Worm (Caenorhabditis elegans) whole organism, L1 larva: Measurements from ENCODE around the gene tra-3.

Source experiments
- F16B12.6 ChIP-seq: fragments of 150-350 bp; optimal IDR thresholded peaks from 2 replicates; lab custom pipeline; 2014; ENCODE audit warnings: missing biosample characterization, missing genetic modification characterization
- Y116A8C.19 ChIP-seq: sonication (generic microtip); optimal IDR thresholded peaks from 2 replicates; lab custom pipeline; 2016; ENCODE audit warnings: missing compliant biosample characterization, missing genetic modification characterization, borderline replicate concordance
- aha-1 ChIP-seq: fragments of 150-350 bp; optimal IDR thresholded peaks from 2 replicates; lab custom pipeline; 2014; ENCODE audit warnings: missing biosample characterization, missing genetic modification characterization
- alr-1 ChIP-seq: fragments of 200-800 bp; sonication (Bioruptor generic); optimal IDR thresholded peaks from 2 replicates; lab custom pipeline; 2018; ENCODE audit warnings: borderline replicate concordance, mild to moderate bottlenecking, missing genetic modification characterization, missing compliant biosample characterization
- ceh-90 ChIP-seq: sonication (generic microtip); optimal IDR thresholded peaks from 2 replicates; lab custom pipeline; 2016; ENCODE audit warnings: missing genetic modification characterization, missing compliant biosample characterization
- efl-1 ChIP-seq, 4 experiments: fragments of 150-350 bp; optimal IDR thresholded peaks in 3 of 4; peaks in 1 of 4; 1 replicate in 1 of 4; 2 replicates in 3 of 4; lab custom pipeline; 2014; ENCODE audit warnings: missing biosample characterization in 2 of 4, missing genetic modification characterization in 2 of 4, missing genetic modification reagents in 2 of 4
- efl-3 ChIP-seq: fragments of 200-800 bp; sonication (Bioruptor generic); optimal IDR thresholded peaks from 2 replicates; lab custom pipeline; 2018; ENCODE audit warnings: mild to moderate bottlenecking, missing genetic modification characterization, missing compliant biosample characterization
- egl-27 ChIP-seq, 2 experiments: fragments of 150-350 bp in 1 of 2; sonication (generic microtip); optimal IDR thresholded peaks; 3 replicates each; lab custom pipeline; 2017 to 2018; ENCODE audit warnings: missing biosample characterization in 2 of 2, missing genetic modification characterization in 2 of 2, missing genetic modification reagents in 2 of 2
- elt-2 ChIP-seq: sonication (generic microtip); optimal IDR thresholded peaks from 2 replicates; lab custom pipeline; 2016; ENCODE audit warnings: missing genetic modification characterization, mild to moderate bottlenecking, inconsistent platforms, missing compliant biosample characterization, missing genetic modification reagents
- elt-3 ChIP-seq, 6 experiments: fragments of 150-350 bp in 1 of 6; sonication (generic microtip); optimal IDR thresholded peaks; 2 replicates each; lab custom pipeline; 2017 to 2018; ENCODE audit warnings: missing biosample characterization in 6 of 6, missing genetic modification characterization in 6 of 6, inconsistent platforms in 1 of 6
- ets-5 ChIP-seq: fragments of 200-800 bp; sonication (Bioruptor generic); IDR thresholded peaks from 2 replicates; pipeline ENCODE4 v1.3.6; 2022; ENCODE audit warnings: missing genetic modification characterization, missing compliant biosample characterization
- fkh-10 ChIP-seq: sonication (generic microtip); optimal IDR thresholded peaks from 2 replicates; lab custom pipeline; 2017; ENCODE audit warnings: missing biosample characterization, missing genetic modification reagents, missing genetic modification characterization
- fkh-8 ChIP-seq: sonication (generic microtip); optimal IDR thresholded peaks from 2 replicates; lab custom pipeline; 2016; ENCODE audit warnings: mild to moderate bottlenecking, missing genetic modification characterization, missing compliant biosample characterization
- irx-1 ChIP-seq: sonication (generic microtip); optimal IDR thresholded peaks from 2 replicates; lab custom pipeline; 2016; ENCODE audit warnings: missing genetic modification characterization, missing compliant biosample characterization
- isw-1 ChIP-seq: fragments of 200-800 bp; sonication (Bioruptor generic); IDR thresholded peaks from 2 replicates; pipeline ENCODE4 v1.3.6; 2022; ENCODE audit warnings: missing genetic modification characterization, missing compliant biosample characterization
- lin-14 ChIP-seq: fragments of 200-800 bp; sonication (Bioruptor generic); optimal IDR thresholded peaks from 2 replicates; lab custom pipeline; 2018; ENCODE audit warnings: mild to moderate bottlenecking, missing genetic modification characterization, moderate library complexity, missing compliant biosample characterization
- lin-15B ChIP-seq: fragments of 150-350 bp; sonication (generic microtip); optimal IDR thresholded peaks from 3 replicates; lab custom pipeline; 2014; ENCODE audit warnings: missing biosample characterization, missing genetic modification characterization
- lin-35 ChIP-seq, 2 experiments: fragments of 150-350 bp; optimal IDR thresholded peaks; 2 replicates each; lab custom pipeline; 2014; ENCODE audit warnings: missing biosample characterization in 2 of 2, missing genetic modification characterization in 2 of 2, missing genetic modification reagents in 2 of 2
- lsy-2 ChIP-seq, 2 experiments: fragments of 150-350 bp; optimal IDR thresholded peaks; 2 replicates each; lab custom pipeline; 2014; ENCODE audit warnings: missing biosample characterization in 2 of 2, missing genetic modification characterization in 2 of 2
- mdl-1 ChIP-seq, 2 experiments: fragments of 150-350 bp; optimal IDR thresholded peaks; 2 replicates each; lab custom pipeline; 2014 to 2017; ENCODE audit warnings: missing biosample characterization in 2 of 2, missing genetic modification characterization in 2 of 2, inconsistent platforms in 1 of 2
- mef-2 ChIP-seq: fragments of 150-350 bp; optimal IDR thresholded peaks from 2 replicates; lab custom pipeline; 2014; ENCODE audit warnings: missing biosample characterization, missing genetic modification characterization
- nhr-11 ChIP-seq: fragments of 150-350 bp; optimal IDR thresholded peaks from 2 replicates; lab custom pipeline; 2014; ENCODE audit warnings: missing biosample characterization, missing genetic modification characterization
- nhr-28 ChIP-seq: fragments of 150-350 bp; optimal IDR thresholded peaks from 2 replicates; lab custom pipeline; 2014; ENCODE audit warnings: missing biosample characterization, missing genetic modification characterization
- nhr-47 ChIP-seq: sonication (generic microtip); optimal IDR thresholded peaks from 2 replicates; lab custom pipeline; 2016; ENCODE audit warnings: mild to moderate bottlenecking, missing genetic modification characterization, moderate library complexity, missing compliant biosample characterization
- nhr-76 ChIP-seq: sonication (generic microtip); optimal IDR thresholded peaks from 2 replicates; lab custom pipeline; 2017; ENCODE audit warnings: missing biosample characterization, missing genetic modification characterization
- nhr-84 ChIP-seq: sonication (generic microtip); optimal IDR thresholded peaks from 2 replicates; lab custom pipeline; 2017; ENCODE audit warnings: missing biosample characterization, missing genetic modification characterization
- nhr-85 ChIP-seq: sonication (generic microtip); peaks from one replicate; lab custom pipeline; 2016; ENCODE audit warnings: missing genetic modification characterization, inconsistent platforms, missing compliant biosample characterization
- pax-3 ChIP-seq: fragments of 200-800 bp; sonication (Bioruptor generic); optimal IDR thresholded peaks from 2 replicates; lab custom pipeline; 2018; ENCODE audit warnings: mild to moderate bottlenecking, missing genetic modification characterization, moderate library complexity, missing compliant biosample characterization
- snu-23 ChIP-seq: sonication (generic microtip); optimal IDR thresholded peaks from 2 replicates; lab custom pipeline; 2016; ENCODE audit warnings: missing genetic modification characterization, missing compliant biosample characterization
- sox-4 ChIP-seq: sonication (generic microtip); optimal IDR thresholded peaks from 2 replicates; lab custom pipeline; 2016; ENCODE audit warnings: missing genetic modification characterization, missing compliant biosample characterization
- sup-37 ChIP-seq: fragments of 200-800 bp; sonication (Bioruptor generic); optimal IDR thresholded peaks from 2 replicates; lab custom pipeline; 2018; ENCODE audit warnings: mild to moderate bottlenecking, missing genetic modification characterization, missing compliant biosample characterization
- swsn-7 ChIP-seq: sonication (generic microtip); optimal IDR thresholded peaks from 2 replicates; lab custom pipeline; 2016; ENCODE audit warnings: missing genetic modification characterization, missing compliant biosample characterization
- unc-130 ChIP-seq: fragments of 150-350 bp; optimal IDR thresholded peaks from 2 replicates; lab custom pipeline; 2017; ENCODE audit warnings: missing biosample characterization, missing genetic modification characterization, inconsistent platforms
- unc-98 ChIP-seq: fragments of 200-800 bp; sonication (Bioruptor generic); IDR thresholded peaks from 2 replicates; pipeline ENCODE4 v1.3.6; 2022; ENCODE audit warnings: missing genetic modification characterization, missing compliant biosample characterization
- vab-15 ChIP-seq: sonication (generic microtip); optimal IDR thresholded peaks from 2 replicates; lab custom pipeline; 2017; ENCODE audit warnings: missing genotype, mild to moderate bottlenecking, missing genetic modification characterization, missing compliant biosample characterization
- xbp-1 ChIP-seq: sonication (generic microtip); optimal IDR thresholded peaks from 2 replicates; lab custom pipeline; 2016; ENCODE audit warnings: missing genetic modification characterization, missing compliant biosample characterization

The tra-3 gene

ce11 chrIV:14413386-14413785 lies 30.6 kb downstream of the tra-3 start (continued):
- no peak for TF ChIP-seq pax-3 (tag; lab: Kevin White, UChicago)
- TF ChIP-seq snu-23 (GFP tag; lab: Kevin White, UChicago) = peak; percentile 4
- no peak for TF ChIP-seq irx-1 (tag; lab: Kevin White, UChicago)
- no peak for TF ChIP-seq lsy-2 (tag; optimal IDR thresholded peaks at IDR 0.05; lab: Kevin White, UChicago)
- TF ChIP-seq fkh-8 = no peak
- TF ChIP-seq fkh-10 (GFP tag; lab: Kevin White, UChicago) = no peak
- no peak for TF ChIP-seq nhr-28
- TF ChIP-seq lin-15B (tag; lab: Kevin White, UChicago) = no peak
- TF ChIP-seq Y116A8C.19 (tag; lab: Kevin White, UChicago) = no peak
- TF ChIP-seq xbp-1 (tag; lab: Kevin White, UChicago) = no peak
- no peak for TF ChIP-seq unc-130
- TF ChIP-seq F16B12.6 (tag; lab: Kevin White, UChicago) = no peak
- TF ChIP-seq nhr-84 (tag; lab: Kevin White, UChicago) = no peak
- TF ChIP-seq aha-1 (tag; lab: Kevin White, UChicago) = no peak
- TF ChIP-seq isw-1 (GFP tag; lab: Robert Waterston, UW) = no peak
- TF ChIP-seq lin-14 (GFP tag; lab: Kevin White, UChicago) = no peak
- no peak for TF ChIP-seq ceh-90 (tag; lab: Kevin White, UChicago)
- peak; percentile 92 for TF ChIP-seq elt-2 (tag; lab: Kevin White, UChicago)
- no peak for TF ChIP-seq sox-4 (tag; lab: Kevin White, UChicago)
- TF ChIP-seq ets-5 (GFP tag; lab: Robert Waterston, UW) = no peak
- TF ChIP-seq swsn-7 (tag; lab: Kevin White, UChicago) = no peak
- TF ChIP-seq nhr-85 (tag; lab: Kevin White, UChicago) = peak; percentile 2

DNA sequence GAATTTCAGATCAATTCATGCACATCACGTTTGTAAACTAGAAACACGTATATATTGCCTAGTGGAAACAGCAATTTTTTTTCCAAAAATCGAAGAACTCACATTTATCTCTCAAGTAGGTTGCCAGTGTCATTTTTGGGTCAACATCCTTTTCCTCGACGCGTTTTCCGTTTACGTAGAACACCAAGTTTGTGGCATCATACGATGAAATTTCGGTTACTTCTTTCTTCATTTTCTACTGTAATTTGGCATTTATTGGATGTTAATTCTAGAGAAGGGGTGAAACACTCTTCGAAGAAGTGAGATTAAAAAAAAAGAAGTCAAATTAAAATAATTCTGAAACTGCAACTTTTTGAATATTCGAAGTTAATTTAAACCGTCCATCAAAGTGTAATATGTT lies 31.3 kb downstream of the tra-3 start, which contains the start of gene xdh-1:
Gene xdh-1, minus strand, starts transcription at position 240 of the 400 bp plus-strand sequence.
- TF ChIP-seq lin-35 (GFP tag; optimal IDR thresholded peaks at IDR 0.05; lab: Kevin White, UChicago) (no peak), mef-2 (tag; lab: Kevin White, UChicago) (no peak), lin-15B (tag; lab: Kevin White, UChicago) (no peak), egl-27 (tag; optimal IDR thresholded peaks at IDR 0.05; lab: Kevin White, UChicago) (no peak), efl-1 (optimal IDR thresholded peaks at IDR 0.05; lab: Kevin White, UChicago) (no peak), efl-1 (GFP tag; optimal IDR thresholded peaks at IDR 0.05 in 1 of 2; lab: Kevin White, UChicago) (no peak), mdl-1 (tag; optimal IDR thresholded peaks at IDR 0.05; lab: Kevin White, UChicago) (no peak), sup-37 (GFP tag; lab: Kevin White, UChicago) (no peak), nhr-47 (tag; lab: Kevin White, UChicago) (no peak), vab-15 (tag; lab: Kevin White, UChicago) (no peak), alr-1 (tag; lab: Kevin White, UChicago) (no peak)

ce11 chrIV:14408569-14408968 lies 35.4 kb downstream of the tra-3 start:
- TF ChIP-seq swsn-7 (tag; lab: Kevin White, UChicago) (no peak), Y116A8C.19 (tag; lab: Kevin White, UChicago) (no peak), lin-14 (GFP tag; lab: Kevin White, UChicago) (no peak), fkh-10 (GFP tag; lab: Kevin White, UChicago) (no peak), mdl-1 (tag; optimal IDR thresholded peaks at IDR 0.05; lab: Kevin White, UChicago) (no peak), nhr-76 (tag; lab: Kevin White, UChicago) (no peak), elt-3 (tag; optimal IDR thresholded peaks at IDR 0.05; lab: Kevin White, UChicago) (no peak), unc-98 (GFP tag; lab: Robert Waterston, UW) (no peak), efl-3 (GFP tag; lab: Kevin White, UChicago) (no peak), nhr-11 (no peak), mef-2 (tag; lab: Kevin White, UChicago) (no peak)
- TF ChIP-seq, all 84 proteins: peak for 0
